Worm (Caenorhabditis elegans): ENCODE measurements around the gene ttx-1.

- TF ChIP-seq aly-2 (tag; optimal IDR thresholded peaks at IDR 0.05) (no peak), nhr-11 (tag; optimal IDR thresholded peaks at IDR 0.05) (no peak), egl-27 (tag; optimal IDR thresholded peaks at IDR 0.05) (no peak), ceh-82 (tag; optimal IDR thresholded peaks at IDR 0.05) (no peak), elt-1 (tag; optimal IDR thresholded peaks at IDR 0.05) (no peak), nhr-12 (tag; optimal IDR thresholded peaks at IDR 0.05) (no peak), nhr-28 (tag; optimal IDR thresholded peaks at IDR 0.05) (no peak), pha-4 (tag; optimal IDR thresholded peaks at IDR 0.05) (no peak), snpc-4 (tag; optimal IDR thresholded peaks at IDR 0.05) (no peak), unc-62 (GFP tag; optimal IDR thresholded peaks at IDR 0.05) (no peak), ztf-11 (tag; optimal IDR thresholded peaks at IDR 0.05) (no peak), nhr-76 (tag; optimal IDR thresholded peaks at IDR 0.05) (no peak)
Observed at ce11 chrV:20037287-20037686, 26.7 kb downstream of the ttx-1 start, which contains the start of gene Y113G7A.16.

All from whole organism, L3 larva.